Fruit fly (Drosophila melanogaster) whole organism, wandering third instar larva: ENCODE measurements around the gene Nadsyn.

Experiments used
- br ChIP-seq: fragments of 200-800 bp; sonication (Bioruptor generic); optimal IDR thresholded peaks from 2 replicates; lab custom pipeline; 2016; ENCODE audit warnings: missing biosample characterization, missing genetic modification characterization
- h ChIP-seq: fragments of 200-800 bp; sonication (Bioruptor generic); optimal IDR thresholded peaks from 3 replicates; lab custom pipeline; 2016; ENCODE audit warnings: missing biosample characterization, mild to moderate bottlenecking, missing genetic modification characterization

DNA sequence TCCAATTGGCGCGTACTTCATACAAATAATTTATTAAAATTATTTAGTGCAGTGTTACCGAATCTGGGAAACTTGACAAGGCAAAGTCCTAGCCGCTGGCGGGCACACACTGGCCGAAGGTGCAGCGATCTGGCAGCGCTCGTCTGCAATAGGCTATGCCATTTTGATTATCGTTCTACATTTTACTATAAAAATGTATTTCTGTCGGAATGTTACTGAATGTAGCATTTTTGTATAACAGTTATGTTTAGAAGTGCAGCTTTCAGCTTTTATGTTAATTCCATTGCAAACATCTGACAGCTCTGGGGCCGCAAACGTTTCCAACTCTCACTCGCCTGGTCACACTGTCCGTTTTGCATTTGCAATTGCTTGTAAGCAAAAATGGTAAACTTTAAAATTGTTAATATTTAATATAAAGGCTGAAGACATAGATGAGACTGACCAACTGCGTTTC lies 26.5 kb upstream of the Nadsyn start, which contains the start of gene Grip91:
- TF ChIP-seq br (no peak), h (GFP tag; lab: Kevin White, UChicago) (peak; percentile 14)
